Worm (Caenorhabditis elegans): ENCODE data around the gene rps-30.

rps-30 gene

ce11 chrV:7809320-7810256, 33.2 kb downstream of the rps-30 start, which contains the start of gene ZK742.3:
ZK742.3 (minus strand) TSS chrV:7809912.
- TF ChIP-seq cog-1 (tag; optimal IDR thresholded peaks at IDR 0.05): no peak
- TF ChIP-seq flt-1 (GFP tag; IDR thresholded peaks at IDR 0.05): no peak
- TF ChIP-seq tab-1 (GFP tag; IDR thresholded peaks at IDR 0.05): no peak
- no peak for TF ChIP-seq ztf-23 (GFP tag; IDR thresholded peaks at IDR 0.05)
- no peak for TF ChIP-seq ref-1 (GFP tag; conservative IDR thresholded peaks at IDR 0.05)
- TF ChIP-seq klf-2 (GFP tag; conservative IDR thresholded peaks at IDR 0.05): no peak
- TF ChIP-seq ztf-29 (GFP tag; IDR thresholded peaks at IDR 0.05): no peak
- no peak for TF ChIP-seq med-1 (GFP tag; optimal IDR thresholded peaks at IDR 0.05; ENCODE audit: insufficient read depth)
- no peak for TF ChIP-seq T22C8.4 (GFP tag; IDR thresholded peaks at IDR 0.05)

- no peak for TF ChIP-seq ztf-23 (GFP tag; IDR thresholded peaks at IDR 0.05)
- TF ChIP-seq T22C8.4 (GFP tag; IDR thresholded peaks at IDR 0.05): no peak
- TF ChIP-seq tab-1 (GFP tag; IDR thresholded peaks at IDR 0.05): no peak
Observed at ce11 chrV:7810591-7810990, 34.2 kb downstream of the rps-30 start.

ce11 chrV:7811758-7812157, 35.4 kb downstream of the rps-30 start, which contains the start of gene ZK742.4:
ZK742.4 (minus strand) TSS chrV:7811792.
- TF ChIP-seq ztf-29 (GFP tag; IDR thresholded peaks at IDR 0.05) (no peak), med-1 (GFP tag; optimal IDR thresholded peaks at IDR 0.05; ENCODE audit: insufficient read depth) (no peak), tab-1 (GFP tag; IDR thresholded peaks at IDR 0.05) (no peak), flt-1 (GFP tag; IDR thresholded peaks at IDR 0.05) (no peak), T22C8.4 (GFP tag; IDR thresholded peaks at IDR 0.05) (no peak), klf-2 (GFP tag; conservative IDR thresholded peaks at IDR 0.05) (no peak), ref-1 (GFP tag; conservative IDR thresholded peaks at IDR 0.05) (no peak), ztf-23 (GFP tag; IDR thresholded peaks at IDR 0.05) (no peak), cog-1 (tag; optimal IDR thresholded peaks at IDR 0.05) (no peak)

- TF ChIP-seq ztf-23 (GFP tag; IDR thresholded peaks at IDR 0.05) (no peak), ztf-29 (GFP tag; IDR thresholded peaks at IDR 0.05) (no peak), med-1 (GFP tag; optimal IDR thresholded peaks at IDR 0.05; ENCODE audit: insufficient read depth) (no peak), klf-2 (GFP tag; conservative IDR thresholded peaks at IDR 0.05) (no peak), flt-1 (GFP tag; IDR thresholded peaks at IDR 0.05) (no peak), cog-1 (tag; optimal IDR thresholded peaks at IDR 0.05) (no peak), tab-1 (GFP tag; IDR thresholded peaks at IDR 0.05) (no peak), T22C8.4 (GFP tag; IDR thresholded peaks at IDR 0.05) (no peak), ref-1 (GFP tag; conservative IDR thresholded peaks at IDR 0.05) (no peak)
Observed at ce11 chrV:7814601-7815000, 38.2 kb downstream of the rps-30 start, which contains the start of gene ZK742.6. ZK742.6 (minus strand) TSS chrV:7814942.

- TF ChIP-seq ztf-29 (GFP tag; IDR thresholded peaks at IDR 0.05) (no peak), tab-1 (GFP tag; IDR thresholded peaks at IDR 0.05) (no peak), med-1 (GFP tag; optimal IDR thresholded peaks at IDR 0.05; ENCODE audit: insufficient read depth) (no peak), klf-2 (GFP tag; conservative IDR thresholded peaks at IDR 0.05) (no peak), ztf-23 (GFP tag; IDR thresholded peaks at IDR 0.05) (no peak), flt-1 (GFP tag; IDR thresholded peaks at IDR 0.05) (no peak), cog-1 (tag; optimal IDR thresholded peaks at IDR 0.05) (no peak), ref-1 (GFP tag; conservative IDR thresholded peaks at IDR 0.05) (no peak), T22C8.4 (GFP tag; IDR thresholded peaks at IDR 0.05) (no peak)
Observed at ce11 chrV:7816486-7816885, 40.1 kb downstream of the rps-30 start.

ce11 chrV:7819585-7819984, 43.2 kb downstream of the rps-30 start:
- TF ChIP-seq ztf-29 (GFP tag; IDR thresholded peaks at IDR 0.05): no peak
- no peak for TF ChIP-seq cog-1 (tag; optimal IDR thresholded peaks at IDR 0.05)
- no peak for TF ChIP-seq ztf-23 (GFP tag; IDR thresholded peaks at IDR 0.05)
- no peak for TF ChIP-seq klf-2 (GFP tag; conservative IDR thresholded peaks at IDR 0.05)
- TF ChIP-seq flt-1 (GFP tag; IDR thresholded peaks at IDR 0.05): no peak
- TF ChIP-seq tab-1 (GFP tag; IDR thresholded peaks at IDR 0.05): no peak
- no peak for TF ChIP-seq T22C8.4 (GFP tag; IDR thresholded peaks at IDR 0.05)
- TF ChIP-seq med-1 (GFP tag; optimal IDR thresholded peaks at IDR 0.05; ENCODE audit: insufficient read depth): no peak
- TF ChIP-seq ref-1 (GFP tag; conservative IDR thresholded peaks at IDR 0.05): no peak

- TF ChIP-seq ref-1 (GFP tag; conservative IDR thresholded peaks at IDR 0.05) (no peak), tab-1 (GFP tag; IDR thresholded peaks at IDR 0.05) (no peak), ztf-29 (GFP tag; IDR thresholded peaks at IDR 0.05) (no peak), ztf-23 (GFP tag; IDR thresholded peaks at IDR 0.05) (no peak), T22C8.4 (GFP tag; IDR thresholded peaks at IDR 0.05) (no peak)
Observed at ce11 chrV:7820270-7820669, 43.9 kb downstream of the rps-30 start, which contains the start of gene lbp-4. lbp-4 (plus strand) TSS chrV:7820578.

- TF ChIP-seq tab-1 (GFP tag; IDR thresholded peaks at IDR 0.05) (no peak), ztf-29 (GFP tag; IDR thresholded peaks at IDR 0.05) (no peak)
Observed at ce11 chrV:7822655-7823054, 46.3 kb downstream of the rps-30 start.

- TF ChIP-seq flt-1 (GFP tag; IDR thresholded peaks at IDR 0.05): no peak
- TF ChIP-seq ztf-29 (GFP tag; IDR thresholded peaks at IDR 0.05): no peak
- TF ChIP-seq cog-1 (tag; optimal IDR thresholded peaks at IDR 0.05): no peak
- TF ChIP-seq klf-2 (GFP tag; conservative IDR thresholded peaks at IDR 0.05): no peak
- TF ChIP-seq ztf-23 (GFP tag; IDR thresholded peaks at IDR 0.05): no peak
- no peak for TF ChIP-seq tab-1 (GFP tag; IDR thresholded peaks at IDR 0.05)
- no peak for TF ChIP-seq T22C8.4 (GFP tag; IDR thresholded peaks at IDR 0.05)
- TF ChIP-seq med-1 (GFP tag; optimal IDR thresholded peaks at IDR 0.05; ENCODE audit: insufficient read depth): no peak
- TF ChIP-seq ref-1 (GFP tag; conservative IDR thresholded peaks at IDR 0.05): no peak
Observed at ce11 chrV:7824138-7824537, 47.8 kb downstream of the rps-30 start.

ce11 chrV:7825836-7826235, 49.5 kb downstream of the rps-30 start:
- TF ChIP-seq T22C8.4 (GFP tag; IDR thresholded peaks at IDR 0.05): no peak
- TF ChIP-seq ref-1 (GFP tag; conservative IDR thresholded peaks at IDR 0.05): no peak
- TF ChIP-seq med-1 (GFP tag; optimal IDR thresholded peaks at IDR 0.05; ENCODE audit: insufficient read depth): no peak
- TF ChIP-seq tab-1 (GFP tag; IDR thresholded peaks at IDR 0.05): no peak
- TF ChIP-seq klf-2 (GFP tag; conservative IDR thresholded peaks at IDR 0.05): no peak
- TF ChIP-seq flt-1 (GFP tag; IDR thresholded peaks at IDR 0.05): no peak
- TF ChIP-seq ztf-29 (GFP tag; IDR thresholded peaks at IDR 0.05): no peak
- TF ChIP-seq ztf-23 (GFP tag; IDR thresholded peaks at IDR 0.05): no peak
- TF ChIP-seq cog-1 (tag; optimal IDR thresholded peaks at IDR 0.05): no peak
